Worm (Caenorhabditis elegans) whole organism, late embryonic: ENCODE measurements around the gene srz-37.

Experiments
- K02D7.2 ChIP-seq: sonication (generic microtip); optimal IDR thresholded peaks from 2 replicates; lab custom pipeline; 2017; ENCODE audit warnings: mild to moderate bottlenecking, missing genetic modification characterization, missing compliant biosample characterization
- K09A11.1 ChIP-seq: sonication (generic microtip); optimal IDR thresholded peaks from 2 replicates; lab custom pipeline; 2017; ENCODE audit warnings: antibody characterized with exemption, mild to moderate bottlenecking, missing genetic modification characterization, missing compliant biosample characterization; ENCODE audit not compliant: insufficient read depth
- ceh-48 ChIP-seq: sonication (generic microtip); optimal IDR thresholded peaks from 2 replicates; lab custom pipeline; 2016; ENCODE audit warnings: missing genetic modification characterization, inconsistent platforms, missing compliant biosample characterization
- npax-4 ChIP-seq: sonication (generic microtip); optimal IDR thresholded peaks from 2 replicates; lab custom pipeline; 2016; ENCODE audit warnings: missing genetic modification characterization, missing compliant biosample characterization
- pros-1 ChIP-seq: fragments of 150-350 bp; optimal IDR thresholded peaks from 2 replicates; lab custom pipeline; 2014; ENCODE audit warnings: missing biosample characterization, missing genetic modification reagents, missing genetic modification characterization
- rnt-1 ChIP-seq: sonication (generic microtip); optimal IDR thresholded peaks from 2 replicates; lab custom pipeline; 2016; ENCODE audit warnings: missing genetic modification characterization, missing compliant biosample characterization

DNA sequence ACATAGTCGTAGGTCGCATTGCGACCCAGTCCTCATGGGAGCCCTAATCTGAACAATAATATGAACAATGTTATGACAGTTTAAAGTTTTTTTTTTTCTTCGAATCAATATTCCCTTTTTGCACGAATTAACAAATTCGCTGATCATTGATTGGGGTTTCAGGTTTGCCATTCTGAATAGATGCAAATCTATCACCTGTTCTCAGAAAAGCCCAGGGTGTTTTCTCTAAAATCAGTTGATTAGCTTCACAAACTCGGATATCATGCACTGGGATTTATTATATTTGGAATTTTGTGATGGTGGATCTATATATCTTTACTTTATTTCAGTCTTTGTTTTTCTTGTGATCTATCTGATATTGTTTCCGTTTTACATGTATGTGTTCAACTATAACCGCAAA, 28.3 kb downstream of the srz-37 start, which contains the start of gene srz-23:
- TF ChIP-seq K02D7.2 (tag; lab: Kevin White, UChicago) (no peak), pros-1 (no peak), K09A11.1 (tag; lab: Kevin White, UChicago) (no peak), npax-4 (tag; lab: Kevin White, UChicago) (no peak), ceh-48 (tag; lab: Kevin White, UChicago) (no peak), rnt-1 (no peak)
